Fruit fly (Drosophila melanogaster) whole organism, embryonic: Measurements from ENCODE around the gene LpR1.

ENCODE experiments used
- BtbVII ChIP-seq: fragments of 200-800 bp; sonication (Bioruptor generic); optimal IDR thresholded peaks from 3 replicates; lab custom pipeline; 2017; ENCODE audit warnings: missing biosample characterization, mild to moderate bottlenecking, missing genetic modification characterization
- CG11247 ChIP-seq: fragments of 200-800 bp; sonication (Bioruptor generic); IDR thresholded peaks from 2 replicates; pipeline ENCODE4 v1.3.6; 2022; ENCODE audit warnings: missing biosample characterization, missing genetic modification characterization
- CG13123 ChIP-seq: fragments of 200-800 bp; sonication (Bioruptor generic); optimal IDR thresholded peaks from 2 replicates; lab custom pipeline; 2016; ENCODE audit warnings: missing biosample characterization, missing genetic modification characterization
- CG13287 ChIP-seq: fragments of 200-800 bp; sonication (Bioruptor generic); IDR thresholded peaks from 2 replicates; pipeline ENCODE4 v1.3.6; 2022; ENCODE audit warnings: missing biosample characterization, missing genetic modification characterization; ENCODE audit not compliant: partially characterized antibody
- CG14860 ChIP-seq: fragments of 200-800 bp; sonication (Bioruptor generic); IDR thresholded peaks from 3 replicates; pipeline ENCODE4 v1.3.6; 2022; ENCODE audit warnings: missing biosample characterization, missing genetic modification characterization; ENCODE audit not compliant: partially characterized antibody
- CG1647 ChIP-seq: fragments of 200-800 bp; sonication (Bioruptor generic); optimal IDR thresholded peaks from 3 replicates; lab custom pipeline; 2016; ENCODE audit warnings: missing biosample characterization, missing genetic modification characterization
- CG16813 ChIP-seq: fragments of 200-800 bp; sonication (Bioruptor generic); IDR thresholded peaks from 3 replicates; pipeline ENCODE4 v1.3.6; 2022; ENCODE audit warnings: missing biosample characterization, missing genetic modification characterization; ENCODE audit not compliant: partially characterized antibody
- CG17829 ChIP-seq: fragments of 200-800 bp; optimal IDR thresholded peaks from 2 replicates; lab custom pipeline; 2019; ENCODE audit warnings: missing biosample characterization, mild to moderate bottlenecking, missing genetic modification characterization, moderate library complexity
- CG3065 ChIP-seq: fragments of 200-800 bp; sonication (Bioruptor generic); optimal IDR thresholded peaks from 2 replicates; lab custom pipeline; 2016; ENCODE audit warnings: missing biosample characterization, missing genetic modification characterization
- CG31388 ChIP-seq: fragments of 200-800 bp; sonication (Bioruptor generic); optimal IDR thresholded peaks from 2 replicates; lab custom pipeline; 2016; ENCODE audit warnings: missing biosample characterization, missing genetic modification characterization
- CG3847 ChIP-seq: fragments of 200-800 bp; sonication (Bioruptor generic); IDR thresholded peaks from 2 replicates; pipeline ENCODE4 v1.3.6; 2022; ENCODE audit warnings: missing biosample characterization, missing genetic modification characterization
- CG43689 ChIP-seq: fragments of 200-800 bp; sonication (Bioruptor generic); IDR thresholded peaks from 2 replicates; pipeline ENCODE4 v1.3.6; 2022; ENCODE audit warnings: missing biosample characterization, missing genetic modification characterization
- CG4854 ChIP-seq: fragments of 200-800 bp; sonication (Bioruptor generic); optimal IDR thresholded peaks from 2 replicates; lab custom pipeline; 2016; ENCODE audit warnings: missing biosample characterization, missing genetic modification characterization, inconsistent platforms
- CG6654 ChIP-seq: fragments of 200-800 bp; sonication (Bioruptor generic); optimal IDR thresholded peaks from 2 replicates; lab custom pipeline; 2017; ENCODE audit warnings: missing biosample characterization, mild to moderate bottlenecking, missing genetic modification characterization
- CG6813 ChIP-seq: fragments of 200-800 bp; sonication (Bioruptor generic); optimal IDR thresholded peaks from 2 replicates; lab custom pipeline; 2017; ENCODE audit warnings: missing biosample characterization, missing genetic modification characterization, mild to moderate bottlenecking, moderate library complexity, missing genetic modification reagents
- CG7987 ChIP-seq: fragments of 200-800 bp; sonication (Bioruptor generic); optimal IDR thresholded peaks from 2 replicates; lab custom pipeline; 2018; ENCODE audit warnings: missing biosample characterization, mild to moderate bottlenecking, missing genetic modification characterization, moderate library complexity
- CG8359 ChIP-seq: fragments of 200-800 bp; sonication (Bioruptor generic); optimal IDR thresholded peaks from 2 replicates; lab custom pipeline; 2017; ENCODE audit warnings: missing biosample characterization, mild to moderate bottlenecking, missing genetic modification characterization, borderline replicate concordance
- CG8924 ChIP-seq: fragments of 200-800 bp; optimal IDR thresholded peaks from 3 replicates; lab custom pipeline; 2019; ENCODE audit warnings: missing biosample characterization, mild to moderate bottlenecking, missing genetic modification characterization, moderate library complexity
- CG9727 ChIP-seq: fragments of 200-800 bp; sonication (Bioruptor generic); optimal IDR thresholded peaks from 3 replicates; lab custom pipeline; 2017; ENCODE audit warnings: missing biosample characterization, mild to moderate bottlenecking, missing genetic modification characterization
- Chrac-16 ChIP-seq: fragments of 200-800 bp; sonication (Bioruptor generic); optimal IDR thresholded peaks from 3 replicates; lab custom pipeline; 2016; ENCODE audit warnings: missing biosample characterization, missing genetic modification characterization
- D ChIP-seq, 2 experiments: fragments of 200-800 bp in 1 of 2; fragments of >200 bp in 1 of 2; sonication (Bioruptor generic) in 1 of 2; optimal IDR thresholded peaks; 2 replicates in 1 of 2; 3 replicates in 1 of 2; lab custom pipeline; 2017; ENCODE audit warnings: mild to moderate bottlenecking in 1 of 2, missing biosample characterization in 1 of 2, missing genetic modification characterization in 1 of 2, missing genetic modification reagents in 1 of 2
- D19B ChIP-seq: fragments of 200-800 bp; sonication (Bioruptor generic); optimal IDR thresholded peaks from 2 replicates; lab custom pipeline; 2017; ENCODE audit warnings: missing biosample characterization, mild to moderate bottlenecking, missing genetic modification characterization
- Dek ChIP-seq: fragments of 200-800 bp; sonication (Bioruptor generic); optimal IDR thresholded peaks from 3 replicates; lab custom pipeline; 2019; ENCODE audit warnings: missing biosample characterization, mild to moderate bottlenecking, missing genetic modification characterization, moderate library complexity
- Fer1 ChIP-seq: fragments of 200-800 bp; sonication (Bioruptor generic); optimal IDR thresholded peaks from 2 replicates; lab custom pipeline; 2017; ENCODE audit warnings: missing biosample characterization, mild to moderate bottlenecking, missing genetic modification characterization
- HHEX ChIP-seq: fragments of 200-800 bp; sonication (Bioruptor generic); optimal IDR thresholded peaks from 3 replicates; lab custom pipeline; 2017; ENCODE audit warnings: missing biosample characterization, mild to moderate bottlenecking, missing genetic modification characterization, missing genetic modification reagents
- Hey ChIP-seq: fragments of 200-800 bp; sonication (Bioruptor generic); optimal IDR thresholded peaks from 3 replicates; lab custom pipeline; 2018; ENCODE audit warnings: missing biosample characterization, mild to moderate bottlenecking, missing genetic modification characterization
- Neu2 ChIP-seq: fragments of 200-800 bp; sonication (Bioruptor generic); optimal IDR thresholded peaks from 3 replicates; lab custom pipeline; 2016; ENCODE audit warnings: missing biosample characterization, missing genetic modification characterization, borderline replicate concordance
- Nf-YB ChIP-seq: fragments of 200-800 bp; sonication (Bioruptor generic); optimal IDR thresholded peaks from 3 replicates; lab custom pipeline; 2019; ENCODE audit warnings: missing biosample characterization, mild to moderate bottlenecking, missing genetic modification characterization, moderate library complexity
- Nf-YC ChIP-seq: fragments of 200-800 bp; optimal IDR thresholded peaks from 3 replicates; lab custom pipeline; 2019; ENCODE audit warnings: missing biosample characterization, mild to moderate bottlenecking, missing genetic modification characterization, moderate library complexity
- ase ChIP-seq: fragments of 200-800 bp; sonication (Bioruptor generic); IDR thresholded peaks from 3 replicates; pipeline ENCODE4 v1.3.6; 2022; ENCODE audit warnings: missing biosample characterization, missing genetic modification characterization
- az2 ChIP-seq: fragments of 200-800 bp; sonication (Bioruptor generic); optimal IDR thresholded peaks from 3 replicates; lab custom pipeline; 2016; ENCODE audit warnings: missing biosample characterization, missing genetic modification characterization
- btn ChIP-seq: fragments of 200-800 bp; sonication (Bioruptor generic); optimal IDR thresholded peaks from 2 replicates; lab custom pipeline; 2016; ENCODE audit warnings: missing biosample characterization, missing genetic modification characterization
- dimm ChIP-seq: fragments of 200-800 bp; sonication (Bioruptor generic); IDR thresholded peaks from 2 replicates; pipeline ENCODE4 v1.3.6; 2022; ENCODE audit warnings: missing biosample characterization, missing genetic modification characterization
- eyg ChIP-seq: fragments of 200-800 bp; sonication (Bioruptor generic); optimal IDR thresholded peaks from 3 replicates; lab custom pipeline; 2016; ENCODE audit warnings: missing biosample characterization, missing genetic modification characterization
- fd64A ChIP-seq: fragments of 200-800 bp; sonication (Bioruptor generic); optimal IDR thresholded peaks from 3 replicates; lab custom pipeline; 2018; ENCODE audit warnings: missing biosample characterization, mild to moderate bottlenecking, missing genetic modification characterization
- hb ChIP-seq: fragments of 200-800 bp; sonication (Bioruptor generic); IDR thresholded peaks from 3 replicates; pipeline ENCODE4 v1.3.6; 2022; ENCODE audit warnings: missing biosample characterization, missing genetic modification characterization; ENCODE audit not compliant: partially characterized antibody
- hkb ChIP-seq, 2 experiments: fragments of 200-800 bp in 1 of 2; fragments of >200 bp in 1 of 2; sonication (Bioruptor generic) in 1 of 2; IDR thresholded peaks in 1 of 2; optimal IDR thresholded peaks in 1 of 2; 2 replicates each; pipeline versions ENCODE4 v1.3.6 to Lab custom; 2017 to 2022; ENCODE audit warnings: missing biosample characterization in 1 of 2, missing genetic modification characterization in 1 of 2
- kay ChIP-seq: fragments of 200-800 bp; sonication (Bioruptor generic); optimal IDR thresholded peaks from 2 replicates; lab custom pipeline; 2016; ENCODE audit warnings: missing biosample characterization, missing genetic modification characterization
- ken ChIP-seq: fragments of 200-800 bp; sonication (Bioruptor generic); IDR thresholded peaks from 3 replicates; pipeline ENCODE4 v1.3.6; 2022; ENCODE audit warnings: missing biosample characterization, missing genetic modification characterization
- lilli ChIP-seq: fragments of 200-800 bp; sonication (Bioruptor generic); optimal IDR thresholded peaks from 3 replicates; lab custom pipeline; 2016; ENCODE audit warnings: missing biosample characterization, missing genetic modification characterization
- lola ChIP-seq, 3 experiments: fragments of >200 bp in 2 of 3; fragments of 200-800 bp in 1 of 3; sonication (Bioruptor generic) in 1 of 3; optimal IDR thresholded peaks; 2 replicates each; lab custom pipeline; 2017 to 2019; ENCODE audit warnings: missing biosample characterization in 3 of 3, missing genetic modification characterization in 3 of 3, mild to moderate bottlenecking in 1 of 3, moderate library complexity in 1 of 3
- sc ChIP-seq, 3 experiments: fragments of >200 bp in 2 of 3; fragments of 200-800 bp in 1 of 3; sonication (Bioruptor generic) in 1 of 3; optimal IDR thresholded peaks; 2 replicates in 2 of 3; 3 replicates in 1 of 3; lab custom pipeline; 2017; ENCODE audit warnings: mild to moderate bottlenecking in 1 of 3, missing biosample characterization in 1 of 3, missing genetic modification characterization in 1 of 3, missing genetic modification reagents in 1 of 3
- tgo ChIP-seq: fragments of 200-800 bp; sonication (Bioruptor generic); IDR thresholded peaks from 3 replicates; pipeline ENCODE4 v1.3.6; 2022; ENCODE audit warnings: missing biosample characterization, missing genetic modification characterization
- tx ChIP-seq: fragments of 200-800 bp; sonication (Bioruptor generic); optimal IDR thresholded peaks from 2 replicates; lab custom pipeline; 2016; ENCODE audit warnings: missing biosample characterization, missing genetic modification characterization
- zen ChIP-seq: fragments of 200-800 bp; sonication (Bioruptor generic); optimal IDR thresholded peaks from 3 replicates; lab custom pipeline; 2018; ENCODE audit warnings: missing biosample characterization, mild to moderate bottlenecking, missing genetic modification characterization, moderate library complexity

The LpR1 gene

DNA sequence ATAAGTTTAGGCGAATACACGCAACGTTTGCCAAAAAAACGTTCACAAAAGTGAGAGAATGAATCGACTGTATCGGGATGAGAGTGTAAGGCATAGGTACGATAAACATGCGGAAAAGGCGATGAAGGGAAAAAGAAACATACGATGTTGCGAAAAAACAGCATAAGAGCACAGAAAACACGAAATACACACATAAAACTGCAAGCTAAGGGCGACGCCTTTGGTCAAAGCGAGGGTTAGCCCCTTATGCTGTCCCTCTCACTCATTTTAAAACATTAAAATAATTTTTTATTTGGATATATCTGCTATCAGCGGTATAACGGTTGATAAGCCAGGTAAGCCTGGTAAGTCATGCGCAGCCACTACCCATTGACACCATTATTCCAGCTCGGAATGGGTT lies 23.2 kb downstream of the LpR1 start:
- TF ChIP-seq CG43689 (GFP tag; lab: Robert Waterston, UW) = 0 out of 2 replicates have a peak, but pooled peaks have one; percentile 5
- no peak for TF ChIP-seq dimm (GFP tag; lab: Robert Waterston, UW)

DNA sequence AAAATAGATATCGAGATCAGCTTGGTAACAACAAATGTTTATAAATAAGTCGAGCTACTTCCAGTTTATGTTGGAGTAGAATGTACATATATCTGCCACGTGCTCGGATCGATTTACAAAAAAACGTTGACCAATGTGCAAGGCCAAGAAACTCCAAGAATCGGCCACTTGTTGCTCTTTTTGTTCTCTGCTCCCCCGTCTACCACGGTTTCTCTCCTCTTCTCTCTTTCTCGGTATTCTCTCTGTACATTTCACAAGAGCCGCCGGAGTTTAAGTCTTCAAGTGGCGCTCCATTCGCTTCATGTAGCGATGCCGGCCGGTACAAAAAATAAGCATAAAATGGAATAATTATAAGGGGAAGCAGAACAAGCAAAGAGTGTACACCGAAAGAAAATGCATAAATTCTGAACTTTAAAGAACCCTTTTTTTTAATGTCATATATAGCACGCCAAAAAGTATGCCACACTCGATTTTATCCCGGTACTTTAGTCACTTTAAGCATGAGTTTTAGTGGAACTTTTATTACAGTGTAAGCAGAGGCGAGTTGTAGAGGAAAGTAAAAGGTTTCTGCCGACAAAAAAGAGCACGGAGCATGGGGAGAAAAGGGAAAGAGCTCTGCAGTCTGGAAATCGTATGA lies 25.1 kb downstream of the LpR1 start:
- no peak for TF ChIP-seq hb
- TF ChIP-seq CG9727 (GFP tag; lab: Kevin White, UChicago) = peak; percentile 80
- TF ChIP-seq CG3847 (GFP tag; lab: Robert Waterston, UW) = peak; percentile 84
- peak in 1 of 3 experiments; percentile 92 for TF ChIP-seq lola (GFP tag; optimal IDR thresholded peaks at IDR 0.05; lab: Kevin White, UChicago)
- peak; percentile 32 for TF ChIP-seq Neu2 (GFP tag; lab: Kevin White, UChicago)
- no peak for TF ChIP-seq Hey (tag; lab: Kevin White, UChicago)
- peak; percentile 89 for TF ChIP-seq tx (GFP tag; lab: Kevin White, UChicago)
- TF ChIP-seq CG13123 = peak; percentile 82
- peak; percentile 91 for TF ChIP-seq Chrac-16
- TF ChIP-seq btn (GFP tag; lab: Kevin White, UChicago) = peak; percentile 95
- TF ChIP-seq tgo (GFP tag; lab: Robert Waterston, UW) = peak; percentile 88
- no peak for TF ChIP-seq sc (optimal IDR thresholded peaks at IDR 0.05; lab: Kevin White, UChicago)
- peak; percentile 95 for TF ChIP-seq sc (GFP tag; optimal IDR thresholded peaks at IDR 0.05; lab: Kevin White, UChicago)
- no peak for TF ChIP-seq CG16813
- TF ChIP-seq CG8359 (GFP tag; lab: Kevin White, UChicago) = peak; percentile 90
- TF ChIP-seq ken = peak; percentile 97
- peak; percentile 92 for TF ChIP-seq CG8924 (tag; lab: Kevin White, UChicago)
- peak; percentile 38 for TF ChIP-seq Nf-YC (tag; lab: Kevin White, UChicago)
- no peak for TF ChIP-seq CG13287
- TF ChIP-seq CG6654 = peak; percentile 89
- peak; percentile 86 for TF ChIP-seq kay
- peak; percentile 89 for TF ChIP-seq CG4854 (GFP tag; lab: Kevin White, UChicago)
- peak; percentile 86 for TF ChIP-seq HHEX
- no peak for TF ChIP-seq D (optimal IDR thresholded peaks at IDR 0.05; lab: Kevin White, UChicago)
- peak; percentile 96 for TF ChIP-seq D (GFP tag; optimal IDR thresholded peaks at IDR 0.05; lab: Kevin White, UChicago)
- TF ChIP-seq Fer1 = peak; percentile 67
- peak; percentile 81 for TF ChIP-seq Nf-YB (GFP tag; lab: Kevin White, UChicago)
- peak; percentile 94 for TF ChIP-seq CG17829
- TF ChIP-seq CG6813 = peak; percentile 82
- TF ChIP-seq CG14860 (GFP tag; lab: Robert Waterston, UW) = no peak
- peak; percentile 85 for TF ChIP-seq CG7987 (GFP tag; lab: Kevin White, UChicago)
- no peak for TF ChIP-seq hkb (optimal IDR thresholded peaks at IDR 0.05; lab: Kevin White, UChicago)
- peak; percentile 92 for TF ChIP-seq hkb (GFP tag; IDR thresholded peaks at IDR 0.05; lab: Robert Waterston, UW)
- TF ChIP-seq ase = peak; percentile 90
- peak; percentile 91 for TF ChIP-seq lilli (GFP tag; lab: Kevin White, UChicago)
- TF ChIP-seq zen (tag; lab: Kevin White, UChicago) = peak; percentile 85
- TF ChIP-seq BtbVII (GFP tag; lab: Kevin White, UChicago) = peak; percentile 81
- TF ChIP-seq CG11247 (GFP tag; lab: Robert Waterston, UW) = peak; percentile 83
- peak; percentile 84 for TF ChIP-seq CG3065
- peak; percentile 94 for TF ChIP-seq CG1647 (GFP tag; lab: Kevin White, UChicago)
- peak; percentile 96 for TF ChIP-seq az2 (GFP tag; lab: Kevin White, UChicago)
- TF ChIP-seq eyg (GFP tag; lab: Kevin White, UChicago) = peak; percentile 89
- TF ChIP-seq Dek (tag; lab: Kevin White, UChicago) = no peak
- peak; percentile 93 for TF ChIP-seq fd64A (GFP tag; lab: Kevin White, UChicago)
- TF ChIP-seq D19B (GFP tag; lab: Kevin White, UChicago) = peak; percentile 63
- TF ChIP-seq CG31388 (GFP tag; lab: Kevin White, UChicago) = peak; percentile 84
